Fruit fly (Drosophila melanogaster) whole organism, embryonic: ENCODE measurements around the gene pav.

Experiments
- ATbp ChIP-seq: fragments of 200-800 bp; sonication (Bioruptor generic); optimal IDR thresholded peaks from 2 replicates; lab custom pipeline; 2017; ENCODE audit warnings: missing biosample characterization, mild to moderate bottlenecking, missing genetic modification characterization, missing genetic modification reagents
- Atf6 ChIP-seq: fragments of 200-800 bp; sonication (Bioruptor generic); IDR thresholded peaks from 2 replicates; pipeline ENCODE4 v1.3.6; 2022; ENCODE audit warnings: missing biosample characterization, missing genetic modification characterization
- CG17359 ChIP-seq: fragments of 200-800 bp; sonication (Bioruptor generic); optimal IDR thresholded peaks from 3 replicates; lab custom pipeline; 2018; ENCODE audit warnings: missing biosample characterization, mild to moderate bottlenecking, missing genetic modification characterization, moderate library complexity
- CG17568 ChIP-seq: fragments of 200-800 bp; sonication (Bioruptor generic); optimal IDR thresholded peaks from 2 replicates; lab custom pipeline; 2018; ENCODE audit warnings: missing biosample characterization, mild to moderate bottlenecking, missing genetic modification characterization, moderate library complexity
- CG30403 ChIP-seq: fragments of 200-800 bp; sonication (Bioruptor generic); optimal IDR thresholded peaks from 3 replicates; lab custom pipeline; 2016; ENCODE audit warnings: missing biosample characterization, missing genetic modification characterization
- CG6272 ChIP-seq: fragments of 200-800 bp; sonication (Bioruptor generic); IDR thresholded peaks from 2 replicates; pipeline ENCODE4 v1.3.6; 2022; ENCODE audit warnings: missing biosample characterization, missing genetic modification characterization
- CG7271 ChIP-seq: fragments of 200-800 bp; sonication (Bioruptor generic); optimal IDR thresholded peaks from 2 replicates; lab custom pipeline; 2018; ENCODE audit warnings: missing biosample characterization, mild to moderate bottlenecking, missing genetic modification characterization, moderate library complexity
- CG7987 ChIP-seq: fragments of 200-800 bp; sonication (Bioruptor generic); optimal IDR thresholded peaks from 2 replicates; lab custom pipeline; 2018; ENCODE audit warnings: missing biosample characterization, mild to moderate bottlenecking, missing genetic modification characterization, moderate library complexity
- E2f2 ChIP-seq: fragments of 200-800 bp; sonication (Bioruptor generic); IDR thresholded peaks from 2 replicates; pipeline ENCODE4 v1.3.6; 2022; ENCODE audit warnings: missing biosample characterization, missing genetic modification characterization
- Elba2 ChIP-seq: fragments of 200-800 bp; sonication (Bioruptor generic); optimal IDR thresholded peaks from 3 replicates; lab custom pipeline; 2016; ENCODE audit warnings: missing biosample characterization, missing genetic modification characterization
- Ets65A ChIP-seq: fragments of 200-800 bp; sonication (Bioruptor generic); peaks from one replicate; lab custom pipeline; 2016; ENCODE audit warnings: missing biosample characterization, missing genetic modification characterization
- Fer1 ChIP-seq: fragments of 200-800 bp; sonication (Bioruptor generic); optimal IDR thresholded peaks from 2 replicates; lab custom pipeline; 2017; ENCODE audit warnings: missing biosample characterization, mild to moderate bottlenecking, missing genetic modification characterization
- HmgD ChIP-seq: fragments of 200-800 bp; sonication (Bioruptor generic); optimal IDR thresholded peaks from 3 replicates; lab custom pipeline; 2016; ENCODE audit warnings: missing biosample characterization, missing genetic modification characterization
- MBD-R2 ChIP-seq: fragments of 200-800 bp; sonication (Bioruptor generic); IDR thresholded peaks from 2 replicates; pipeline ENCODE4 v1.3.6; 2022; ENCODE audit warnings: missing biosample characterization, missing genetic modification characterization
- Ravus ChIP-seq: fragments of 200-800 bp; sonication (Bioruptor generic); IDR thresholded peaks from 2 replicates; pipeline ENCODE4 v1.3.6; 2022; ENCODE audit warnings: missing biosample characterization, missing genetic modification characterization
- Spps ChIP-seq: fragments of 200-800 bp; sonication (Bioruptor generic); optimal IDR thresholded peaks from 2 replicates; lab custom pipeline; 2018; ENCODE audit warnings: missing biosample characterization, mild to moderate bottlenecking, missing genetic modification characterization
- Usf ChIP-seq: fragments of 200-800 bp; sonication (Bioruptor generic); optimal IDR thresholded peaks from 2 replicates; lab custom pipeline; 2017; ENCODE audit warnings: missing genotype, missing biosample characterization, missing genetic modification characterization
- ara ChIP-seq: fragments of 200-800 bp; sonication (Bioruptor generic); IDR thresholded peaks from 2 replicates; pipeline ENCODE4 v1.3.6; 2022; ENCODE audit warnings: missing biosample characterization, missing genetic modification characterization
- btn ChIP-seq: fragments of 200-800 bp; sonication (Bioruptor generic); optimal IDR thresholded peaks from 2 replicates; lab custom pipeline; 2016; ENCODE audit warnings: missing biosample characterization, missing genetic modification characterization
- corto ChIP-seq: fragments of 200-800 bp; sonication (Bioruptor generic); optimal IDR thresholded peaks from 2 replicates; lab custom pipeline; 2016; ENCODE audit warnings: missing biosample characterization, mild to moderate bottlenecking, missing genetic modification characterization, moderate library complexity
- crc ChIP-seq: fragments of 200-800 bp; sonication (Bioruptor generic); optimal IDR thresholded peaks from 2 replicates; lab custom pipeline; 2016; ENCODE audit warnings: missing biosample characterization, missing genetic modification characterization
- danr ChIP-seq: fragments of 200-800 bp; sonication (Bioruptor generic); IDR thresholded peaks from 2 replicates; pipeline ENCODE4 v1.3.6; 2022; ENCODE audit warnings: missing biosample characterization, missing genetic modification characterization
- en ChIP-seq: fragments of 200-800 bp; sonication (Bioruptor generic); optimal IDR thresholded peaks from 2 replicates; lab custom pipeline; 2016; ENCODE audit warnings: missing biosample characterization, missing genetic modification characterization
- hkb ChIP-seq, 2 experiments: fragments of 200-800 bp in 1 of 2; fragments of >200 bp in 1 of 2; sonication (Bioruptor generic) in 1 of 2; IDR thresholded peaks in 1 of 2; optimal IDR thresholded peaks in 1 of 2; 2 replicates each; pipeline versions ENCODE4 v1.3.6 to Lab custom; 2017 to 2022; ENCODE audit warnings: missing biosample characterization in 1 of 2, missing genetic modification characterization in 1 of 2
- jumu ChIP-seq: fragments of 200-800 bp; sonication (Bioruptor generic); optimal IDR thresholded peaks from 3 replicates; lab custom pipeline; 2016; ENCODE audit warnings: missing biosample characterization, missing genetic modification characterization
- ken ChIP-seq: fragments of 200-800 bp; sonication (Bioruptor generic); IDR thresholded peaks from 3 replicates; pipeline ENCODE4 v1.3.6; 2022; ENCODE audit warnings: missing biosample characterization, missing genetic modification characterization
- knrl ChIP-seq: fragments of 200-800 bp; sonication (Bioruptor generic); IDR thresholded peaks from 3 replicates; pipeline ENCODE4 v1.3.6; 2022; ENCODE audit warnings: missing biosample characterization, missing genetic modification characterization; ENCODE audit not compliant: partially characterized antibody
- oc ChIP-seq: fragments of 200-800 bp; sonication (Bioruptor generic); optimal IDR thresholded peaks from 2 replicates; lab custom pipeline; 2018; ENCODE audit warnings: missing biosample characterization, mild to moderate bottlenecking, missing genetic modification characterization, moderate library complexity
- odd ChIP-seq: fragments of 200-800 bp; sonication (Bioruptor generic); optimal IDR thresholded peaks from 2 replicates; lab custom pipeline; 2017; ENCODE audit warnings: missing biosample characterization, mild to moderate bottlenecking, missing genetic modification characterization
- pfk ChIP-seq: fragments of 200-800 bp; sonication (Bioruptor generic); optimal IDR thresholded peaks from 2 replicates; lab custom pipeline; 2018; ENCODE audit warnings: missing biosample characterization, mild to moderate bottlenecking, missing genetic modification characterization, moderate library complexity
- sc ChIP-seq, 3 experiments: fragments of >200 bp in 2 of 3; fragments of 200-800 bp in 1 of 3; sonication (Bioruptor generic) in 1 of 3; optimal IDR thresholded peaks; 2 replicates in 2 of 3; 3 replicates in 1 of 3; lab custom pipeline; 2017; ENCODE audit warnings: mild to moderate bottlenecking in 1 of 3, missing biosample characterization in 1 of 3, missing genetic modification characterization in 1 of 3, missing genetic modification reagents in 1 of 3
- schlank ChIP-seq: fragments of 200-800 bp; sonication (Bioruptor generic); optimal IDR thresholded peaks from 2 replicates; lab custom pipeline; 2018; ENCODE audit warnings: missing biosample characterization, mild to moderate bottlenecking, missing genetic modification characterization
- scrt ChIP-seq: fragments of 200-800 bp; sonication (Bioruptor generic); optimal IDR thresholded peaks from 2 replicates; lab custom pipeline; 2018; ENCODE audit warnings: missing biosample characterization, mild to moderate bottlenecking, missing genetic modification characterization, moderate library complexity
- sens ChIP-seq: fragments of 200-800 bp; sonication (Bioruptor generic); peaks from one replicate; lab custom pipeline; 2016; ENCODE audit warnings: missing biosample characterization, missing genetic modification characterization
- slou ChIP-seq: fragments of 200-800 bp; sonication (Bioruptor generic); optimal IDR thresholded peaks from 3 replicates; lab custom pipeline; 2016; ENCODE audit warnings: missing biosample characterization, missing genetic modification characterization
- toy ChIP-seq: fragments of 200-800 bp; sonication (Bioruptor generic); IDR thresholded peaks from 2 replicates; pipeline ENCODE4 v1.3.6; 2022; ENCODE audit warnings: missing biosample characterization, missing genetic modification characterization
- ttk ChIP-seq: fragments of 200-800 bp; sonication (Bioruptor generic); IDR thresholded peaks from 2 replicates; pipeline ENCODE4 v2.1.2; 2022; ENCODE audit warnings: missing biosample characterization, missing genetic modification characterization
- tx ChIP-seq: fragments of 200-800 bp; sonication (Bioruptor generic); optimal IDR thresholded peaks from 2 replicates; lab custom pipeline; 2016; ENCODE audit warnings: missing biosample characterization, missing genetic modification characterization
- vvl ChIP-seq: fragments of 200-800 bp; sonication (Bioruptor generic); IDR thresholded peaks from 2 replicates; pipeline ENCODE4 v1.3.6; 2022; ENCODE audit warnings: missing biosample characterization, missing genetic modification characterization
- wdn ChIP-seq: fragments of 200-800 bp; sonication (Bioruptor generic); IDR thresholded peaks from 2 replicates; pipeline ENCODE4 v1.3.6; 2022; ENCODE audit warnings: missing biosample characterization, missing genetic modification characterization
- zfh1 ChIP-seq: fragments of 200-800 bp; sonication (Bioruptor generic); IDR thresholded peaks from 3 replicates; pipeline ENCODE4 v1.3.6; 2022; ENCODE audit warnings: missing biosample characterization, missing genetic modification characterization

Gene pav

dm6 chr3L:4209731-4210130 is 32.8 kb upstream of the pav start (continued):
- TF ChIP-seq zfh1 = peak; percentile 64

- TF ChIP-seq CG7271 (tag; lab: Kevin White, UChicago) = no peak
- no peak for TF ChIP-seq E2f2 (GFP tag; lab: Robert Waterston, UW)
- TF ChIP-seq slou (GFP tag; lab: Kevin White, UChicago) = no peak
- no peak for TF ChIP-seq wdn (GFP tag; lab: Robert Waterston, UW)
- TF ChIP-seq CG30403 = no peak
- TF ChIP-seq tx (GFP tag; lab: Kevin White, UChicago) = no peak
- TF ChIP-seq btn (GFP tag; lab: Kevin White, UChicago) = no peak
- no peak for TF ChIP-seq toy (GFP tag; lab: Robert Waterston, UW)
- TF ChIP-seq jumu (GFP tag; lab: Kevin White, UChicago) = no peak
- TF ChIP-seq Spps (tag; lab: Kevin White, UChicago) = no peak
- no peak for TF ChIP-seq hkb (optimal IDR thresholded peaks at IDR 0.05; lab: Kevin White, UChicago)
- TF ChIP-seq hkb (GFP tag; IDR thresholded peaks at IDR 0.05; lab: Robert Waterston, UW) = no peak
- TF ChIP-seq Atf6 (GFP tag; lab: Robert Waterston, UW) = no peak
These were observed 31.1 kb upstream of the pav start, which contains the start of gene Cpr64Ab for dm6 chr3L:4211440-4211839. Gene Cpr64Ab (minus strand): TSS chr3L:4211540.

- no peak for TF ChIP-seq Ets65A (GFP tag; lab: Kevin White, UChicago)
- TF ChIP-seq sens = peak; percentile 5
These were observed 29.7 kb upstream of the pav start, which contains the start of gene Cpr64Ac for dm6 chr3L:4212815-4213214. Gene Cpr64Ac (minus strand): TSS chr3L:4212915.

- TF ChIP-seq Ravus (GFP tag; lab: Robert Waterston, UW) (no peak), HmgD (no peak), Ets65A (GFP tag; lab: Kevin White, UChicago) (peak; percentile 47), odd (GFP tag; lab: Kevin White, UChicago) (no peak), knrl (GFP tag; lab: Robert Waterston, UW) (no peak), vvl (GFP tag; lab: Robert Waterston, UW) (0 out of 2 replicates have a peak, but pooled peaks have one; percentile 20), CG17359 (tag; lab: Kevin White, UChicago) (no peak), Spps (tag; lab: Kevin White, UChicago) (no peak), crc (GFP tag; lab: Kevin White, UChicago) (no peak)
These were observed 27.5 kb upstream of the pav start, which contains the start of gene Cpr64Ad for dm6 chr3L:4215079-4215478. Gene Cpr64Ad (plus strand): TSS chr3L:4215379.

- TF ChIP-seq schlank (tag; lab: Kevin White, UChicago) (no peak), danr (GFP tag; lab: Robert Waterston, UW) (no peak), corto (GFP tag; lab: Kevin White, UChicago) (no peak), oc (tag; lab: Kevin White, UChicago) (peak; percentile 13), pfk (GFP tag; lab: Kevin White, UChicago) (no peak), HmgD (no peak), CG7987 (peak; percentile 92), MBD-R2 (GFP tag; lab: Robert Waterston, UW) (0 out of 2 replicates have a peak, but pooled peaks have one; percentile 11), scrt (GFP tag; lab: Kevin White, UChicago) (no peak), CG6272 (GFP tag; lab: Robert Waterston, UW) (no peak), Elba2 (GFP tag; lab: Kevin White, UChicago) (no peak), Usf (GFP tag; lab: Kevin White, UChicago) (no peak), CG7271 (tag; lab: Kevin White, UChicago) (no peak), ttk (GFP tag; lab: Robert Waterston, UW) (no peak), ken (GFP tag; lab: Robert Waterston, UW) (no peak), en (GFP tag; lab: Kevin White, UChicago) (no peak), ATbp (GFP tag; lab: Kevin White, UChicago) (peak; percentile 14), Fer1 (GFP tag; lab: Kevin White, UChicago) (no peak), ara (0 out of 2 replicates have a peak, but pooled peaks have one; percentile 24), sc (optimal IDR thresholded peaks at IDR 0.05; lab: Kevin White, UChicago) (no peak), sc (GFP tag; optimal IDR thresholded peaks at IDR 0.05; lab: Kevin White, UChicago) (no peak), CG17568 (GFP tag; lab: Kevin White, UChicago) (no peak)
These were observed 23.0 kb upstream of the pav start for dm6 chr3L:4219291-4220228.
